Worm (Caenorhabditis elegans) whole organism, mixed stage, embryonic: ENCODE measurements around the gene gon-1.

Experiments
- blmp-1 ChIP-seq: fragments of 150-350 bp; optimal IDR thresholded peaks from 2 replicates; lab custom pipeline; 2014; ENCODE audit warnings: missing biosample characterization, missing genetic modification characterization
- ces-1 ChIP-seq: fragments of 150-350 bp; optimal IDR thresholded peaks from 2 replicates; lab custom pipeline; 2014; ENCODE audit warnings: missing biosample characterization, missing genetic modification reagents, missing genetic modification characterization
- ham-2 ChIP-seq: fragments of 200-800 bp; sonication (Bioruptor generic); optimal IDR thresholded peaks from 2 replicates; lab custom pipeline; 2018; ENCODE audit warnings: mild to moderate bottlenecking, missing genetic modification characterization, missing compliant biosample characterization
- hlh-1 ChIP-seq: fragments of 150-350 bp; optimal IDR thresholded peaks from 2 replicates; lab custom pipeline; 2014; ENCODE audit warnings: missing biosample characterization, missing genetic modification reagents, missing genetic modification characterization
- lin-13 ChIP-seq: fragments of 150-350 bp; optimal IDR thresholded peaks from 2 replicates; lab custom pipeline; 2014; ENCODE audit warnings: missing biosample characterization, missing genetic modification characterization
- lsy-2 ChIP-seq: fragments of 150-350 bp; optimal IDR thresholded peaks from 2 replicates; lab custom pipeline; 2014; ENCODE audit warnings: missing biosample characterization, missing genetic modification characterization
- mep-1 ChIP-seq: fragments of 150-350 bp; optimal IDR thresholded peaks from 2 replicates; lab custom pipeline; 2017; ENCODE audit warnings: missing biosample characterization, missing genetic modification reagents, missing genetic modification characterization, inconsistent platforms
- nhr-2 ChIP-seq: fragments of 150-350 bp; optimal IDR thresholded peaks from 2 replicates; lab custom pipeline; 2014; ENCODE audit warnings: missing biosample characterization, missing genetic modification characterization
- nhr-28 ChIP-seq: fragments of 150-350 bp; optimal IDR thresholded peaks from 2 replicates; lab custom pipeline; 2014; ENCODE audit warnings: missing biosample characterization, missing genetic modification characterization
- sptf-1 ChIP-seq: sonication (generic microtip); optimal IDR thresholded peaks from 2 replicates; lab custom pipeline; 2017; ENCODE audit warnings: mild to moderate bottlenecking, missing genetic modification characterization, moderate library complexity, missing compliant biosample characterization
- unc-62 ChIP-seq: fragments of 150-350 bp; optimal IDR thresholded peaks from 2 replicates; lab custom pipeline; 2014; ENCODE audit warnings: missing biosample characterization, missing genetic modification reagents, missing genetic modification characterization
- ztf-11 ChIP-seq: fragments of 150-350 bp; optimal IDR thresholded peaks from 2 replicates; lab custom pipeline; 2014; ENCODE audit warnings: missing biosample characterization, missing genetic modification characterization

ce11 chrIV:9969081-9969480 is 15.8 kb upstream of the gon-1 start, which contains the start of the genes kin-5 and C47E12.11:
- TF ChIP-seq blmp-1 (tag; lab: Kevin White, UChicago) (no peak), sptf-1 (tag; lab: Kevin White, UChicago) (no peak), unc-62 (GFP tag; lab: Kevin White, UChicago) (no peak), ztf-11 (tag; lab: Kevin White, UChicago) (no peak), hlh-1 (no peak), mep-1 (tag; lab: Kevin White, UChicago) (no peak), nhr-2 (tag; lab: Kevin White, UChicago) (no peak), lin-13 (tag; lab: Kevin White, UChicago) (no peak), ham-2 (GFP tag; lab: Kevin White, UChicago) (no peak), ces-1 (GFP tag; lab: Kevin White, UChicago) (no peak), nhr-28 (tag; lab: Kevin White, UChicago) (no peak), lsy-2 (tag; lab: Kevin White, UChicago) (no peak)
